Worm (Caenorhabditis elegans) whole organism, L3 larva: ENCODE results near the gene egl-27.

Experiments used
- aly-2 ChIP-seq: fragments of 150-350 bp; optimal IDR thresholded peaks from 2 replicates; lab custom pipeline; 2014; ENCODE audit warnings: missing biosample characterization, missing genetic modification characterization
- fkh-10 ChIP-seq: sonication (generic microtip); optimal IDR thresholded peaks from 2 replicates; lab custom pipeline; 2017; ENCODE audit warnings: missing biosample characterization, missing genetic modification reagents, missing genetic modification characterization
- nfya-1 ChIP-seq: sonication (generic microtip); optimal IDR thresholded peaks from 2 replicates; lab custom pipeline; 2017; ENCODE audit warnings: missing genetic modification characterization, mild to moderate bottlenecking, missing compliant biosample characterization, antibody characterized with exemption, moderate library complexity; ENCODE audit not compliant: insufficient read depth
- nhr-237 ChIP-seq: fragments of 150-350 bp; optimal IDR thresholded peaks from 2 replicates; lab custom pipeline; 2014; ENCODE audit warnings: missing biosample characterization, missing genetic modification characterization
- skn-1 ChIP-seq: fragments of 150-350 bp; optimal IDR thresholded peaks from 2 replicates; lab custom pipeline; 2014; ENCODE audit warnings: missing biosample characterization, missing genetic modification characterization

ce11 chrII:6891838-6892237, 57.0 kb downstream of the egl-27 start:
- no peak for TF ChIP-seq skn-1 (tag; lab: Kevin White, UChicago)
- no peak for TF ChIP-seq aly-2 (tag; lab: Kevin White, UChicago)
- TF ChIP-seq nhr-237 (tag; lab: Kevin White, UChicago) = no peak
- TF ChIP-seq nfya-1 (tag; lab: Kevin White, UChicago) = peak; percentile 46
- TF ChIP-seq fkh-10 (GFP tag; lab: Kevin White, UChicago) = no peak
